Worm (Caenorhabditis elegans): Measurements from ENCODE around the gene C38C3.3.

C38C3.3 gene

ce11 chrV:1540249-1540648, 44.8 kb downstream of the C38C3.3 start:
- TF ChIP-seq ceh-28 (tag; optimal IDR thresholded peaks at IDR 0.05) (no peak), hmg-11 (tag; optimal IDR thresholded peaks at IDR 0.05) (no peak), pqm-1 (tag; optimal IDR thresholded peaks at IDR 0.05) (no peak), elt-3 (tag; optimal IDR thresholded peaks at IDR 0.05) (no peak), nhr-12 (tag; optimal IDR thresholded peaks at IDR 0.05) (no peak), nhr-28 (tag; optimal IDR thresholded peaks at IDR 0.05) (no peak), nhr-23 (tag; optimal IDR thresholded peaks at IDR 0.05) (no peak)

- TF ChIP-seq pqm-1 (tag; optimal IDR thresholded peaks at IDR 0.05) (peak; percentile 40), mdl-1 (tag; optimal IDR thresholded peaks at IDR 0.05) (no peak)
Measured at ce11 chrV:1541786-1542185, 46.4 kb downstream of the C38C3.3 start, which contains the start of gene oac-31. oac-31 (minus strand) TSS chrV:1541886.

- TF ChIP-seq elt-2 (tag; optimal IDR thresholded peaks at IDR 0.05) (peak; percentile 62), skn-1 (tag; optimal IDR thresholded peaks at IDR 0.05) (no peak), pqm-1 (tag; optimal IDR thresholded peaks at IDR 0.05) (peak; percentile 75)
Measured at ce11 chrV:1545694-1546093, 50.3 kb downstream of the C38C3.3 start, which contains the start of gene oac-32. oac-32 (minus strand) TSS chrV:1545783.
